Worm (Caenorhabditis elegans) whole organism, L3 larva: ENCODE results near the gene F54B3.4.

Source experiments
- R02D3.7 ChIP-seq: fragments of 150-350 bp; optimal IDR thresholded peaks from 2 replicates; lab custom pipeline; 2014; ENCODE audit warnings: missing biosample characterization, missing genetic modification characterization
- ZK546.5 ChIP-seq: sonication (generic microtip); optimal IDR thresholded peaks from 2 replicates; lab custom pipeline; 2017; ENCODE audit warnings: missing biosample characterization, missing genetic modification characterization
- aly-2 ChIP-seq: fragments of 150-350 bp; optimal IDR thresholded peaks from 2 replicates; lab custom pipeline; 2014; ENCODE audit warnings: missing biosample characterization, missing genetic modification characterization
- ama-1 ChIP-seq: fragments of 150-350 bp; optimal IDR thresholded peaks from 2 replicates; lab custom pipeline; 2018
- ceh-16 ChIP-seq: sonication (generic microtip); optimal IDR thresholded peaks from 2 replicates; lab custom pipeline; 2017; ENCODE audit warnings: missing biosample characterization, missing genetic modification characterization
- ceh-28 ChIP-seq: fragments of 150-350 bp; optimal IDR thresholded peaks from 2 replicates; lab custom pipeline; 2014; ENCODE audit warnings: missing biosample characterization, missing genetic modification reagents, missing genetic modification characterization
- ceh-82 ChIP-seq: fragments of 150-350 bp; optimal IDR thresholded peaks from 2 replicates; lab custom pipeline; 2014; ENCODE audit warnings: missing biosample characterization, missing genetic modification characterization
- ceh-9 ChIP-seq: sonication (generic microtip); optimal IDR thresholded peaks from 2 replicates; lab custom pipeline; 2018; ENCODE audit warnings: missing biosample characterization, missing genetic modification characterization
- daf-12 ChIP-seq: fragments of 150-350 bp; optimal IDR thresholded peaks from 2 replicates; lab custom pipeline; 2014; ENCODE audit warnings: missing biosample characterization, missing genetic modification reagents, missing genetic modification characterization
- egl-5 ChIP-seq: fragments of 150-350 bp; optimal IDR thresholded peaks from 2 replicates; lab custom pipeline; 2017; ENCODE audit warnings: missing biosample characterization, missing genetic modification reagents, missing genetic modification characterization, inconsistent platforms
- elt-1 ChIP-seq: fragments of 150-350 bp; optimal IDR thresholded peaks from 2 replicates; lab custom pipeline; 2014; ENCODE audit warnings: missing biosample characterization, missing genetic modification characterization
- elt-2 ChIP-seq: sonication (generic microtip); optimal IDR thresholded peaks from 2 replicates; lab custom pipeline; 2016; ENCODE audit warnings: missing genetic modification reagents, mild to moderate bottlenecking, missing genetic modification characterization, missing compliant biosample characterization
- elt-3 ChIP-seq, 3 experiments: fragments of 150-350 bp in 1 of 3; sonication (generic microtip) in 2 of 3; optimal IDR thresholded peaks; 2 replicates in 2 of 3; 4 replicates in 1 of 3; lab custom pipeline; 2014 to 2017; ENCODE audit warnings: missing biosample characterization in 3 of 3, missing genetic modification characterization in 3 of 3
- eor-1 ChIP-seq, 2 experiments: fragments of 150-350 bp; optimal IDR thresholded peaks; 2 replicates each; lab custom pipeline; 2014 to 2018; ENCODE audit warnings: missing biosample characterization in 2 of 2, missing genetic modification characterization in 2 of 2
- fkh-10 ChIP-seq: sonication (generic microtip); optimal IDR thresholded peaks from 2 replicates; lab custom pipeline; 2017; ENCODE audit warnings: missing biosample characterization, missing genetic modification reagents, missing genetic modification characterization
- fos-1 ChIP-seq: fragments of 150-350 bp; optimal IDR thresholded peaks from 2 replicates; lab custom pipeline; 2014; ENCODE audit warnings: missing biosample characterization, missing genetic modification characterization
- hmg-11 ChIP-seq: sonication (generic microtip); optimal IDR thresholded peaks from 2 replicates; lab custom pipeline; 2016; ENCODE audit warnings: missing genetic modification characterization, missing compliant biosample characterization
- jun-1 ChIP-seq: fragments of 150-350 bp; optimal IDR thresholded peaks from 2 replicates; lab custom pipeline; 2014; ENCODE audit warnings: missing biosample characterization, missing genetic modification reagents, missing genetic modification characterization
- lin-15B ChIP-seq: fragments of 150-350 bp; optimal IDR thresholded peaks from 2 replicates; lab custom pipeline; 2014; ENCODE audit warnings: missing biosample characterization, missing genetic modification characterization
- lin-39 ChIP-seq: fragments of 150-350 bp; optimal IDR thresholded peaks from 2 replicates; lab custom pipeline; 2018; ENCODE audit warnings: missing biosample characterization, missing genetic modification reagents, missing genetic modification characterization
- lsy-12 ChIP-seq: sonication (generic microtip); optimal IDR thresholded peaks from 2 replicates; lab custom pipeline; 2016; ENCODE audit warnings: mild to moderate bottlenecking, missing genetic modification characterization, missing compliant biosample characterization
- mdl-1 ChIP-seq: fragments of 150-350 bp; optimal IDR thresholded peaks from 2 replicates; lab custom pipeline; 2014; ENCODE audit warnings: missing biosample characterization, missing genetic modification characterization
- mml-1 ChIP-seq: fragments of 150-350 bp; sonication (generic microtip); optimal IDR thresholded peaks from 3 replicates; lab custom pipeline; 2014; ENCODE audit warnings: missing biosample characterization, missing genetic modification characterization
- nfya-1 ChIP-seq: sonication (generic microtip); optimal IDR thresholded peaks from 2 replicates; lab custom pipeline; 2017; ENCODE audit warnings: missing genetic modification characterization, mild to moderate bottlenecking, missing compliant biosample characterization, antibody characterized with exemption, moderate library complexity; ENCODE audit not compliant: insufficient read depth
- nhr-11 ChIP-seq: fragments of 150-350 bp; optimal IDR thresholded peaks from 2 replicates; lab custom pipeline; 2014; ENCODE audit warnings: missing biosample characterization, missing genetic modification characterization
- nhr-12 ChIP-seq: fragments of 150-350 bp; optimal IDR thresholded peaks from 2 replicates; lab custom pipeline; 2014; ENCODE audit warnings: missing biosample characterization, missing genetic modification characterization
- nhr-23 ChIP-seq: fragments of 150-350 bp; optimal IDR thresholded peaks from 2 replicates; lab custom pipeline; 2014; ENCODE audit warnings: missing biosample characterization, missing genetic modification reagents, missing genetic modification characterization
- nhr-237 ChIP-seq: fragments of 150-350 bp; optimal IDR thresholded peaks from 2 replicates; lab custom pipeline; 2014; ENCODE audit warnings: missing biosample characterization, missing genetic modification characterization
- nhr-25 ChIP-seq: sonication (generic microtip); optimal IDR thresholded peaks from 2 replicates; lab custom pipeline; 2017; ENCODE audit warnings: missing biosample characterization, missing genetic modification characterization
- nhr-28 ChIP-seq: fragments of 150-350 bp; optimal IDR thresholded peaks from 2 replicates; lab custom pipeline; 2014; ENCODE audit warnings: missing biosample characterization, missing genetic modification characterization
- nhr-43 ChIP-seq: sonication (generic microtip); optimal IDR thresholded peaks from 2 replicates; lab custom pipeline; 2016; ENCODE audit warnings: mild to moderate bottlenecking, missing genetic modification characterization, missing compliant biosample characterization; ENCODE audit not compliant: poor library complexity, severe bottlenecking
- nhr-67 ChIP-seq: fragments of 150-350 bp; optimal IDR thresholded peaks from 2 replicates; lab custom pipeline; 2014; ENCODE audit warnings: missing biosample characterization, missing genetic modification characterization
- nhr-76 ChIP-seq: fragments of 150-350 bp; sonication (generic microtip); optimal IDR thresholded peaks from 5 replicates; lab custom pipeline; 2014; ENCODE audit warnings: missing biosample characterization, missing genetic modification characterization
- nhr-77 ChIP-seq: fragments of 150-350 bp; optimal IDR thresholded peaks from 2 replicates; lab custom pipeline; 2014; ENCODE audit warnings: missing biosample characterization, missing genetic modification characterization
- pha-4 ChIP-seq: fragments of 150-350 bp; optimal IDR thresholded peaks from 2 replicates; lab custom pipeline; 2014; ENCODE audit warnings: missing biosample characterization, missing genetic modification reagents, missing genetic modification characterization
- pqm-1 ChIP-seq: fragments of 150-350 bp; optimal IDR thresholded peaks from 2 replicates; lab custom pipeline; 2017; ENCODE audit warnings: missing biosample characterization, missing genetic modification characterization, inconsistent platforms
- sea-2 ChIP-seq: fragments of 150-350 bp; sonication (generic microtip); optimal IDR thresholded peaks from 4 replicates; lab custom pipeline; 2014; ENCODE audit warnings: missing biosample characterization, missing genetic modification reagents, missing genetic modification characterization
- skn-1 ChIP-seq: fragments of 150-350 bp; optimal IDR thresholded peaks from 2 replicates; lab custom pipeline; 2014; ENCODE audit warnings: missing biosample characterization, missing genetic modification characterization
- snpc-4 ChIP-seq: fragments of 150-350 bp; optimal IDR thresholded peaks from 2 replicates; lab custom pipeline; 2014; ENCODE audit warnings: missing biosample characterization, missing genetic modification characterization
- tbx-2 ChIP-seq: sonication (generic microtip); optimal IDR thresholded peaks from 2 replicates; lab custom pipeline; 2016; ENCODE audit warnings: mild to moderate bottlenecking, missing genetic modification characterization, missing compliant biosample characterization
- unc-39 ChIP-seq: sonication (generic microtip); optimal IDR thresholded peaks from 4 replicates; lab custom pipeline; 2017; ENCODE audit warnings: missing biosample characterization, missing genetic modification characterization
- unc-62 ChIP-seq: fragments of 150-350 bp; sonication (generic microtip); optimal IDR thresholded peaks from 4 replicates; lab custom pipeline; 2014; ENCODE audit warnings: missing biosample characterization, missing genetic modification reagents, missing genetic modification characterization
- zag-1 ChIP-seq: fragments of 150-350 bp; optimal IDR thresholded peaks from 2 replicates; lab custom pipeline; 2014; ENCODE audit warnings: missing biosample characterization, missing genetic modification characterization
- ztf-11 ChIP-seq: fragments of 150-350 bp; optimal IDR thresholded peaks from 2 replicates; lab custom pipeline; 2014; ENCODE audit warnings: missing biosample characterization, missing genetic modification characterization
- ztf-4 ChIP-seq: fragments of 150-350 bp; optimal IDR thresholded peaks from 2 replicates; lab custom pipeline; 2014; ENCODE audit warnings: missing biosample characterization, missing genetic modification characterization

The F54B3.4 gene

DNA sequence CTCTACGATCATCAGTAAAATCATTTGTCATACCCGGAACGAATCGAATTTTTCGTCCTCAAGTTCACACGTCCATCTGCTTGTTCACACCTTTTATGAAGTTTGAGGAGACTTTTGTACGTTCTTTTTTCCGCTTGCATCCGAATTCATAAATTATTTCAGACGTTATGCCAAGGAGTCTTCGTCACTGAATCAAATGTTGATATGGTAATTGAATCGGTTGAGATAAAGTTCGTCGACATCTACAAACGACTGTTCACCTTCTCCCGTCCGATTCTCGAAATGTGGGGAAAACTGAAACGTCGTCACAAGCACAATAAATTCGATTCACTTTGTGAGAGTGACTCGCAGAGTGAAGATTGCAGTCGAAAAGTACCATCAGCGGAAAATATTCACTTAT, 18.9 kb downstream of the F54B3.4 start:
- no peak for TF ChIP-seq eor-1 (tag; optimal IDR thresholded peaks at IDR 0.05; lab: Kevin White, UChicago)
- no peak for TF ChIP-seq lsy-12 (tag; lab: Kevin White, UChicago)
- no peak for TF ChIP-seq nhr-28 (tag; lab: Kevin White, UChicago)
- TF ChIP-seq fos-1 (tag; lab: Kevin White, UChicago): no peak
- no peak for TF ChIP-seq hmg-11 (tag; lab: Kevin White, UChicago)
- TF ChIP-seq aly-2 (tag; lab: Kevin White, UChicago): no peak
- no peak for TF ChIP-seq ztf-11 (tag; lab: Kevin White, UChicago)
- no peak for TF ChIP-seq R02D3.7 (tag; lab: Kevin White, UChicago)
- TF ChIP-seq ceh-28 (tag; lab: Kevin White, UChicago): no peak
- no peak for TF ChIP-seq ztf-4 (tag; lab: Kevin White, UChicago)
- TF ChIP-seq, all 47 proteins: peak for 0

DNA sequence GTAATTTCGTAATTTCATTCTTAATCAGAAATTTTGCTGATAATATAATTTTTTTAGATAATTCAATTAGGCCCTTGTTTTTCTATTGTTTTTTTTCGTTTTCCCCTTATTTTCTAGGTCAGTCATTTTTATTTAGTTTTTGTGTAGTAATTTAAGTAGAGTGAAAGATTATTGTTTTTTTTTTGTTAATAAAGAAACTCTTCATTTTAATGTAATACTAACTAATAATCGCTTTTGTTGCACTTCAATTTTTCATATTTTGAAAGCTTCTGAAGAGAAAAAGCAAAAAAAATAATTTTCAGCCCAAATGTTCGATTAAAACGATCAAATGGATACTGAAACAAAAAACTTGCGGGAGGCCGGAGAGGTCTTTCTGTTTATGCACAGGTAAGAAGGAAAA, 20.0 kb downstream of the F54B3.4 start, which contains the start of gene F54B3.1:
Gene F54B3.1 (plus strand): TSS at position 301 of the 400 bp plus-strand sequence.
- TF ChIP-seq hmg-11 (tag; lab: Kevin White, UChicago) (no peak), eor-1 (tag; optimal IDR thresholded peaks at IDR 0.05; lab: Kevin White, UChicago) (no peak), nhr-23 (tag; lab: Kevin White, UChicago) (no peak), elt-1 (tag; lab: Kevin White, UChicago) (no peak), lin-39 (tag; lab: Kevin White, UChicago) (no peak), fos-1 (tag; lab: Kevin White, UChicago) (no peak), nhr-11 (tag; lab: Kevin White, UChicago) (no peak), jun-1 (tag; lab: Kevin White, UChicago) (no peak), nhr-77 (tag; lab: Kevin White, UChicago) (no peak), elt-2 (tag; lab: Kevin White, UChicago) (no peak), nhr-28 (tag; lab: Kevin White, UChicago) (no peak), nhr-12 (tag; lab: Kevin White, UChicago) (no peak)
- TF ChIP-seq, all 47 proteins: peak for 0

DNA sequence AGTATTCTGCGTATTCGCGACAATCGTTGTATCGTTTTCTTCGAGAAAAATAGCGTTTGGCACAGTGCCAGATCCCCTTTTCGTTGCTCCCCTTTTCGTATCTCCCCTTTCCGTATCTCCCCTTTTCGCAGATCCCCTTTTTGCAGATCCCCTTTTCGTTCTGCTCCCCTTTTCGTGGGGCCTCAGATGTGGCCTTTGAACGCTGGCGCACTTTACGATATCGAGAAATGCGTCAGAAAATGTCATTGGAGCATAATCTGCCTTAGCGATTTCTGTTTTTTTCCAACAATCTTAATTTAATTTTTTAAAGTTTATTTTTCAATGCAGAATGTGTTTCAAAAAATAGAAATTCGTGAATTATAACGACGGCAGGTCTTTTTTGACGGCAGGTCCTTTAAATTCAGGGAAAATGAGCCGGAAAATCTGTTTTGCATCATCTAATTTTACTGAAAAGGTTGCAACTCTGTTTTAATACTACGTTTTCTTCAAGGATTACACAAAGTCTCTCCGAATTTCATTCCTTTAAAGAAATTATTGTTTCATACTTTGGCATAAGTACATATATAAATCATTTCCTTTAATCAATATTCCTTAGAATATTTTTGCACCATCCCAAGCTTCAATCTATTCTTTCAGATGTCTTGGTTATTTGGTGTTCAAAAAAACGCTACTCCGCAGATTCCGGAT, 22.5 kb downstream of the F54B3.4 start, which contains the start of gene atad-3:
Gene atad-3 (plus strand): TSS at position 637 of the 687 bp plus-strand sequence.
- TF ChIP-seq lin-15B (peak; percentile 89), nhr-67 (tag; lab: Kevin White, UChicago) (no peak), mdl-1 (no peak), fos-1 (tag; lab: Kevin White, UChicago) (peak; percentile 26), nhr-23 (tag; lab: Kevin White, UChicago) (peak; percentile 83), ceh-82 (peak; percentile 67), lsy-12 (tag; lab: Kevin White, UChicago) (peak; percentile 82), unc-39 (no peak), jun-1 (tag; lab: Kevin White, UChicago) (peak; percentile 69), daf-12 (tag; lab: Kevin White, UChicago) (no peak), nhr-77 (tag; lab: Kevin White, UChicago) (no peak), ztf-4 (tag; lab: Kevin White, UChicago) (no peak), sea-2 (GFP tag; lab: Kevin White, UChicago) (no peak), nhr-76 (tag; lab: Kevin White, UChicago) (no peak), nhr-25 (tag; lab: Kevin White, UChicago) (peak; percentile 48), nhr-43 (tag; lab: Kevin White, UChicago) (peak; percentile 91), nfya-1 (peak; percentile 73), elt-2 (tag; lab: Kevin White, UChicago) (peak; percentile 38), pqm-1 (tag; lab: Kevin White, UChicago) (peak; percentile 26), pha-4 (tag; lab: Kevin White, UChicago) (peak; percentile 79), snpc-4 (tag; lab: Kevin White, UChicago) (peak; percentile 74), elt-3 (tag; optimal IDR thresholded peaks at IDR 0.05; lab: Kevin White, UChicago) (no peak), mml-1 (tag; lab: Kevin White, UChicago) (no peak), elt-1 (tag; lab: Kevin White, UChicago) (peak; percentile 2), ceh-9 (tag; lab: Kevin White, UChicago) (no peak), R02D3.7 (tag; lab: Kevin White, UChicago) (peak; percentile 77), ZK546.5 (tag; lab: Kevin White, UChicago) (no peak), eor-1 (tag; optimal IDR thresholded peaks at IDR 0.05; lab: Kevin White, UChicago) (no peak), tbx-2 (tag; lab: Kevin White, UChicago) (peak; percentile 76), fkh-10 (GFP tag; lab: Kevin White, UChicago) (no peak), nhr-237 (no peak), egl-5 (tag; lab: Kevin White, UChicago) (no peak), hmg-11 (tag; lab: Kevin White, UChicago) (peak; percentile 26), aly-2 (tag; lab: Kevin White, UChicago) (no peak), zag-1 (tag; lab: Kevin White, UChicago) (no peak), ceh-16 (tag; lab: Kevin White, UChicago) (no peak), ztf-11 (tag; lab: Kevin White, UChicago) (no peak), unc-62 (GFP tag; lab: Kevin White, UChicago) (peak; percentile 6), nhr-11 (tag; lab: Kevin White, UChicago) (peak; percentile 93), ama-1 (lab: Kevin White, UChicago) (no peak), nhr-12 (tag; lab: Kevin White, UChicago) (no peak), skn-1 (tag; lab: Kevin White, UChicago) (peak; percentile 61)
